Comparison of ENCODE assay signal across 5 fruit fly cellular contexts in genomic region chrX:6656626-6657558, dm6.
TF ChIP-seq lines count a peak whose summit lies in the region.

No protein-coding gene starts in this region.

- TF ChIP-seq CTCF in whole organism, embryonic (GFP tag; optimal IDR thresholded peaks at IDR 0.05; lab: Kevin White, UChicago) = no peak

TF ChIP-seq in whole organism, adult, 20 proteins besides CTCF, POLR2A, EP300 and RAD21 (continues in another document):
- TF ChIP-seq CG12768 (GFP tag; optimal IDR thresholded peaks at IDR 0.05; lab: Kevin White, UChicago) = peak; percentile 24
- TF ChIP-seq CG33017 (tag; optimal IDR thresholded peaks at IDR 0.05; lab: Kevin White, UChicago) = peak; percentile 71
- TF ChIP-seq CG1620 (GFP tag; optimal IDR thresholded peaks at IDR 0.05; lab: Kevin White, UChicago) = no peak
- peak; percentile 74 for TF ChIP-seq kay (GFP tag; lab: Kevin White, UChicago; ENCODE audit: borderline replicate concordance)
- TF ChIP-seq CG5204 (GFP tag; optimal IDR thresholded peaks at IDR 0.05; lab: Kevin White, UChicago) = peak; percentile 23
- TF ChIP-seq CG14711 (tag; optimal IDR thresholded peaks at IDR 0.05; lab: Kevin White, UChicago) = peak; percentile 59
- TF ChIP-seq CG11617 (GFP tag; optimal IDR thresholded peaks at IDR 0.05; lab: Kevin White, UChicago) = peak; percentile 28
- peak; percentile 14 for TF ChIP-seq CG7045 (GFP tag; optimal IDR thresholded peaks at IDR 0.05; lab: Kevin White, UChicago)
- TF ChIP-seq CG7101 (tag; optimal IDR thresholded peaks at IDR 0.05; lab: Kevin White, UChicago) = peak; percentile 69
- TF ChIP-seq ovo (GFP tag; optimal IDR thresholded peaks at IDR 0.05; lab: Kevin White, UChicago) = no peak
- no peak for TF ChIP-seq cic (GFP tag; optimal IDR thresholded peaks at IDR 0.05; lab: Kevin White, UChicago)
- TF ChIP-seq cnc (optimal IDR thresholded peaks at IDR 0.05; lab: Kevin White, UChicago) = peak in 1 of 2 experiments; percentile 28
- TF ChIP-seq Clk (GFP tag; optimal IDR thresholded peaks at IDR 0.05; lab: Kevin White, UChicago) = no peak
- no peak for TF ChIP-seq Crg-1 (GFP tag; optimal IDR thresholded peaks at IDR 0.05; lab: Kevin White, UChicago)
- TF ChIP-seq toe (GFP tag; optimal IDR thresholded peaks at IDR 0.05; lab: Kevin White, UChicago) = no peak
- TF ChIP-seq bab1 (GFP tag; optimal IDR thresholded peaks at IDR 0.05; lab: Kevin White, UChicago) = peak; percentile 73
- TF ChIP-seq pad (GFP tag; optimal IDR thresholded peaks at IDR 0.05; lab: Kevin White, UChicago) = peak; percentile 36
- peak; percentile 16 for TF ChIP-seq Mnt (GFP tag; optimal IDR thresholded peaks at IDR 0.05; lab: Kevin White, UChicago)

TF ChIP-seq in whole organism, embryonic, 481 proteins besides CTCF, POLR2A, EP300 and RAD21 (continues in another document):
- TF ChIP-seq CG13775 (GFP tag; optimal IDR thresholded peaks at IDR 0.05; lab: Kevin White, UChicago) (no peak), CG14441 (GFP tag; IDR thresholded peaks at IDR 0.05; lab: Robert Waterston, UW) (0 out of 2 replicates have a peak, but pooled peaks have one; percentile 28), Sry-β (GFP tag; optimal IDR thresholded peaks at IDR 0.05; lab: Kevin White, UChicago) (peak; percentile 95), CG3281 (GFP tag; optimal IDR thresholded peaks at IDR 0.05; lab: Kevin White, UChicago) (peak; percentile 54), B-H2 (GFP tag; optimal IDR thresholded peaks at IDR 0.05; lab: Kevin White, UChicago) (peak; percentile 69), CG13287 (GFP tag; IDR thresholded peaks at IDR 0.05; lab: Robert Waterston, UW; ENCODE audit: partially characterized antibody) (peak; percentile 48), CG9437 (GFP tag; optimal IDR thresholded peaks at IDR 0.05; lab: Kevin White, UChicago) (peak; percentile 4), Pdp1 (GFP tag; optimal IDR thresholded peaks at IDR 0.05; lab: Kevin White, UChicago) (peak in 1 of 2 experiments; percentile 82), CG17186 (GFP tag; optimal IDR thresholded peaks at IDR 0.05; lab: Kevin White, UChicago) (no peak), sr (GFP tag; IDR thresholded peaks at IDR 0.05; lab: Robert Waterston, UW) (peak; percentile 96), CG3847 (GFP tag; IDR thresholded peaks at IDR 0.05; lab: Robert Waterston, UW) (peak; percentile 27; the same call in 1 of the 2 replicates), vnd (GFP tag; IDR thresholded peaks at IDR 0.05; lab: Robert Waterston, UW; ENCODE audit: partially characterized antibody) (no peak), Scr (GFP tag; IDR thresholded peaks at IDR 0.05; lab: Robert Waterston, UW; ENCODE audit: partially characterized antibody) (peak; percentile 15; the same call in 1 of the 2 replicates), CG14710 (tag; optimal IDR thresholded peaks at IDR 0.05; lab: Kevin White, UChicago) (peak; percentile 32), fru (optimal IDR thresholded peaks at IDR 0.05; lab: Kevin White, UChicago) (no peak), mirr (GFP tag; optimal IDR thresholded peaks at IDR 0.05; lab: Kevin White, UChicago) (no peak), Aef1 (GFP tag; IDR thresholded peaks at IDR 0.05; lab: Robert Waterston, UW) (no peak)

TF ChIP-seq in whole organism, prepupa, 60 proteins besides CTCF, POLR2A, EP300 and RAD21 (continues in another document):
- no peak for TF ChIP-seq CG31627 (GFP tag; optimal IDR thresholded peaks at IDR 0.05; lab: Kevin White, UChicago)
- TF ChIP-seq CG6163 (GFP tag; IDR thresholded peaks at IDR 0.05; lab: Robert Waterston, UW) = 0 out of 3 replicates have a peak, but pooled peaks have one; percentile 30
- TF ChIP-seq Hr4 (GFP tag; optimal IDR thresholded peaks at IDR 0.05; lab: Kevin White, UChicago) = peak; percentile 48
- no peak for TF ChIP-seq salr (GFP tag; optimal IDR thresholded peaks at IDR 0.05; lab: Kevin White, UChicago)
- TF ChIP-seq achi (GFP tag; optimal IDR thresholded peaks at IDR 0.05; lab: Kevin White, UChicago) = peak; percentile 13
- no peak for TF ChIP-seq CG10631 (GFP tag; optimal IDR thresholded peaks at IDR 0.05; lab: Kevin White, UChicago)
- peak; percentile 31 for TF ChIP-seq Met (GFP tag; optimal IDR thresholded peaks at IDR 0.05; lab: Kevin White, UChicago)
- TF ChIP-seq cyc (GFP tag; optimal IDR thresholded peaks at IDR 0.05; lab: Kevin White, UChicago) = no peak
- 0 out of 2 replicates have a peak, but pooled peaks have one; percentile 9 for TF ChIP-seq Gug (GFP tag; IDR thresholded peaks at IDR 0.05; lab: Robert Waterston, UW)
- no peak for TF ChIP-seq dac (GFP tag; optimal IDR thresholded peaks at IDR 0.05; lab: Kevin White, UChicago)
- TF ChIP-seq OdsH (GFP tag; optimal IDR thresholded peaks at IDR 0.05; lab: Kevin White, UChicago) = peak; percentile 41
- peak; percentile 48 for TF ChIP-seq dsx (GFP tag; optimal IDR thresholded peaks at IDR 0.05; lab: Kevin White, UChicago; ENCODE audit: poor library complexity, severe bottlenecking)
- TF ChIP-seq pdm3 (GFP tag; optimal IDR thresholded peaks at IDR 0.05; lab: Kevin White, UChicago) = peak; percentile 34
- TF ChIP-seq Blimp-1 (GFP tag; optimal IDR thresholded peaks at IDR 0.05; lab: Kevin White, UChicago) = peak; percentile 87
- peak; percentile 37 for TF ChIP-seq CG1621 (tag; optimal IDR thresholded peaks at IDR 0.05; lab: Kevin White, UChicago)
- TF ChIP-seq CG3919 (GFP tag; optimal IDR thresholded peaks at IDR 0.05; lab: Kevin White, UChicago) = peak; percentile 34
- TF ChIP-seq Sox102F (GFP tag; optimal IDR thresholded peaks at IDR 0.05; lab: Kevin White, UChicago) = peak; percentile 48
- no peak for TF ChIP-seq CG34406 (GFP tag; optimal IDR thresholded peaks at IDR 0.05; lab: Kevin White, UChicago)
- peak; percentile 78 for TF ChIP-seq Eip78C (GFP tag; lab: Kevin White, UChicago)

TF ChIP-seq in whole organism, pupa, 21 proteins besides CTCF, POLR2A, EP300 and RAD21:
- TF ChIP-seq CG14655 (GFP tag; optimal IDR thresholded peaks at IDR 0.05; lab: Kevin White, UChicago) (peak; percentile 58), gl (tag; optimal IDR thresholded peaks at IDR 0.05; lab: Kevin White, UChicago) (no peak), CG8301 (tag; optimal IDR thresholded peaks at IDR 0.05; lab: Kevin White, UChicago) (peak; percentile 56), CG32121 (GFP tag; IDR thresholded peaks at IDR 0.05; lab: Robert Waterston, UW) (peak; percentile 39; the same call in 1 of the 2 replicates), EcR (GFP tag; optimal IDR thresholded peaks at IDR 0.05; lab: Kevin White, UChicago) (peak; percentile 36), Snoo (tag; optimal IDR thresholded peaks at IDR 0.05; lab: Kevin White, UChicago) (peak; percentile 21), CG13204 (GFP tag; optimal IDR thresholded peaks at IDR 0.05; lab: Kevin White, UChicago) (peak; percentile 52), CG8159 (tag; optimal IDR thresholded peaks at IDR 0.05; lab: Kevin White, UChicago) (peak; percentile 58), CG34367 (tag; optimal IDR thresholded peaks at IDR 0.05; lab: Kevin White, UChicago) (peak; percentile 8), CG10348 (GFP tag; IDR thresholded peaks at IDR 0.05; lab: Robert Waterston, UW) (no peak), Pif1A (GFP tag; optimal IDR thresholded peaks at IDR 0.05; lab: Kevin White, UChicago) (peak; percentile 30), CG9948 (tag; optimal IDR thresholded peaks at IDR 0.05; lab: Kevin White, UChicago) (peak; percentile 21), rn (GFP tag; IDR thresholded peaks at IDR 0.05; lab: Robert Waterston, UW) (no peak), CG15710 (tag; optimal IDR thresholded peaks at IDR 0.05; lab: Kevin White, UChicago) (peak; percentile 51), Pif1B (GFP tag; optimal IDR thresholded peaks at IDR 0.05; lab: Kevin White, UChicago) (peak; percentile 49), Ets98B (GFP tag; IDR thresholded peaks at IDR 0.05; lab: Robert Waterston, UW) (peak; percentile 46), CG4496 (GFP tag; IDR thresholded peaks at IDR 0.05; lab: Robert Waterston, UW) (no peak), CG17806 (tag; optimal IDR thresholded peaks at IDR 0.05; lab: Kevin White, UChicago) (peak; percentile 27), CG12605 (GFP tag; IDR thresholded peaks at IDR 0.05; lab: Robert Waterston, UW) (0 out of 2 replicates have a peak, but pooled peaks have one; percentile 25), D1 (tag; optimal IDR thresholded peaks at IDR 0.05; lab: Kevin White, UChicago) (no peak)

TF ChIP-seq in whole organism, wandering third instar larva, 38 proteins besides CTCF, POLR2A, EP300 and RAD21:
- TF ChIP-seq HLH106 (tag; optimal IDR thresholded peaks at IDR 0.05; lab: Kevin White, UChicago) (peak; percentile 64), Hnf4 (GFP tag; optimal IDR thresholded peaks at IDR 0.05; lab: Kevin White, UChicago) (peak; percentile 2), Hr78 (GFP tag; optimal IDR thresholded peaks at IDR 0.05; lab: Kevin White, UChicago) (no peak), jim (GFP tag; optimal IDR thresholded peaks at IDR 0.05; lab: Kevin White, UChicago) (no peak), fru (GFP tag; optimal IDR thresholded peaks at IDR 0.05; lab: Kevin White, UChicago) (peak; percentile 52), brk (GFP tag; optimal IDR thresholded peaks at IDR 0.05; lab: Kevin White, UChicago) (peak; percentile 52), foxo (GFP tag; optimal IDR thresholded peaks at IDR 0.05; lab: Kevin White, UChicago) (peak in 1 of 2 experiments; percentile 44), sv (GFP tag; optimal IDR thresholded peaks at IDR 0.05; lab: Kevin White, UChicago) (no peak), Myc (optimal IDR thresholded peaks at IDR 0.05; lab: Kevin White, UChicago) (peak; percentile 96), rgr (GFP tag; optimal IDR thresholded peaks at IDR 0.05; lab: Kevin White, UChicago) (peak; percentile 40), Dif (GFP tag; optimal IDR thresholded peaks at IDR 0.05; lab: Kevin White, UChicago; ENCODE audit: partially characterized antibody) (peak; percentile 18), OdsH (GFP tag; optimal IDR thresholded peaks at IDR 0.05; lab: Kevin White, UChicago) (peak; percentile 36), psq (GFP tag; optimal IDR thresholded peaks at IDR 0.05; lab: Kevin White, UChicago) (peak; percentile 17), Rel (GFP tag; optimal IDR thresholded peaks at IDR 0.05; lab: Kevin White, UChicago) (no peak), Rel (tag; optimal IDR thresholded peaks at IDR 0.05; lab: Kevin White, UChicago) (peak; percentile 28), CG9705 (GFP tag; optimal IDR thresholded peaks at IDR 0.05; lab: Kevin White, UChicago) (peak; percentile 33), woc (GFP tag; optimal IDR thresholded peaks at IDR 0.05; lab: Kevin White, UChicago) (peak; percentile 57), dl (GFP tag; optimal IDR thresholded peaks at IDR 0.05; lab: Kevin White, UChicago; ENCODE audit: insufficient read depth in 1 of 2, partially characterized antibody in 2 of 2) (no peak), h (GFP tag; optimal IDR thresholded peaks at IDR 0.05; lab: Kevin White, UChicago) (peak; percentile 55), Sp1 (GFP tag; optimal IDR thresholded peaks at IDR 0.05; lab: Kevin White, UChicago) (peak; percentile 69)
